Fruit fly (Drosophila melanogaster): Measurements from ENCODE around the gene Oseg2.

DNA sequence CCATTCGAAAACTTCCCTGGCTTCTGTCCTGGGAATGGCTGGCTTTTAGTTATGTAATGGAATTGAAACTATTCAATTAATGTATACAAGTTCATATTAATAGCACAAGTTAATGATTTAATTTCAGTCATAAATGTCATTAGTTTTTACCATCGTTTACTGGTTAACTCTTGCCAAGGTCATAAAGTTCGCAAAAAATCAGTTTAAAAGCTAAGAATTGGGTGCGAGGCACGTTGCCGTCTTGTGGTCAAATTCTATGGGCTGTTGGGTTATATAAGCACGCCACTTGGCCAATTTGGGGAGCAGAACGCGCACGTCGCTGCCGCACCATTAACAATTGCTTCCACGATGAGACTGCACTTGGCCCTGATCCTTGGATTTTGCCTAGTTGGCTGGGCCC is 46.8 kb downstream of the Oseg2 start, which contains the start of gene yellow-g2:
- TF ChIP-seq CG32264 (GFP tag; optimal IDR thresholded peaks at IDR 0.05) (no peak), psq (GFP tag; optimal IDR thresholded peaks at IDR 0.05) (no peak), dsf (GFP tag; optimal IDR thresholded peaks at IDR 0.05; ENCODE audit: borderline replicate concordance) (no peak)
